Worm (Caenorhabditis elegans): ENCODE measurements around the gene F54H12.5.
"Not testable (repeated sequence)": the region's sequence is repeated elsewhere in the genome, so short reads cannot be mapped to it uniquely, and the experiment has no call there.

Gene F54H12.5

ce11 chrIII:7979659-7980058 is 7.7 kb upstream of the F54H12.5 start, which contains the start of gene clp-1:
Gene clp-1 (plus strand): TSS chrIII:7979959.
- no peak for TF ChIP-seq W03F9.2 (tag; optimal IDR thresholded peaks at IDR 0.05)
- no peak for TF ChIP-seq him-1 (tag; optimal IDR thresholded peaks at IDR 0.05)
- TF ChIP-seq dao-5 (tag; optimal IDR thresholded peaks at IDR 0.05), result no peak

DNA sequence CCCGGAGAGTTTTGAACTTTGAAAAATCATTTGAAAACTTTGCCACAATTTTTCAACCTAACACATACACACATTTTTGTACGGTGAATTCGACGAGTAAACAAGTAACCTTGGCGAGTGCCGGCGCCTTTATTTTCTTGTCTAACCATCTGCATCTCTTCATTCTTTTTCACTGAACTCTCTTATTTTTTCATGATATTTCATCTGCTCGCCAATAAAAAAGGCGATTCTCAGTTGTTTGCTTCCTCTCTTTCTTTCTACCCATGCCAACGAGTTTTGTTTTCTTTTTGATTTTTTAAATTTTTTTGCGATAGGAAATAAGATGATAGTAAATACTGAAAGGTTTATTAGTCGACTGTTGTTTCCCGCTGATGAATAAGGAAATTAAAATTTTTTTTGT is 6.8 kb upstream of the F54H12.5 start:
- no peak for TF ChIP-seq him-1 (tag; optimal IDR thresholded peaks at IDR 0.05)
- no peak for TF ChIP-seq W03F9.2 (tag; optimal IDR thresholded peaks at IDR 0.05)
- TF ChIP-seq dao-5 (tag; optimal IDR thresholded peaks at IDR 0.05), result no peak

- no peak for TF ChIP-seq W03F9.2 (tag; optimal IDR thresholded peaks at IDR 0.05)
- TF ChIP-seq dao-5 (tag; optimal IDR thresholded peaks at IDR 0.05), result no peak
- TF ChIP-seq him-1 (tag; optimal IDR thresholded peaks at IDR 0.05), result no peak
Observed at ce11 chrIII:7978289-7978688, 6.3 kb upstream of the F54H12.5 start.

- TF ChIP-seq him-1 (tag; optimal IDR thresholded peaks at IDR 0.05) (no peak), W03F9.2 (tag; optimal IDR thresholded peaks at IDR 0.05) (peak; percentile 16), dao-5 (tag; optimal IDR thresholded peaks at IDR 0.05) (no peak)
Observed at ce11 chrIII:7977777-7978176, 5.8 kb upstream of the F54H12.5 start, which contains the start of gene C06G4.4. Gene C06G4.4 (minus strand): TSS chrIII:7977812.

- no peak for TF ChIP-seq dao-5 (tag; optimal IDR thresholded peaks at IDR 0.05)
- TF ChIP-seq W03F9.2 (tag; optimal IDR thresholded peaks at IDR 0.05), result no peak
- TF ChIP-seq him-1 (tag; optimal IDR thresholded peaks at IDR 0.05), result no peak
Observed at ce11 chrIII:7977224-7977623, 5.3 kb upstream of the F54H12.5 start.

DNA sequence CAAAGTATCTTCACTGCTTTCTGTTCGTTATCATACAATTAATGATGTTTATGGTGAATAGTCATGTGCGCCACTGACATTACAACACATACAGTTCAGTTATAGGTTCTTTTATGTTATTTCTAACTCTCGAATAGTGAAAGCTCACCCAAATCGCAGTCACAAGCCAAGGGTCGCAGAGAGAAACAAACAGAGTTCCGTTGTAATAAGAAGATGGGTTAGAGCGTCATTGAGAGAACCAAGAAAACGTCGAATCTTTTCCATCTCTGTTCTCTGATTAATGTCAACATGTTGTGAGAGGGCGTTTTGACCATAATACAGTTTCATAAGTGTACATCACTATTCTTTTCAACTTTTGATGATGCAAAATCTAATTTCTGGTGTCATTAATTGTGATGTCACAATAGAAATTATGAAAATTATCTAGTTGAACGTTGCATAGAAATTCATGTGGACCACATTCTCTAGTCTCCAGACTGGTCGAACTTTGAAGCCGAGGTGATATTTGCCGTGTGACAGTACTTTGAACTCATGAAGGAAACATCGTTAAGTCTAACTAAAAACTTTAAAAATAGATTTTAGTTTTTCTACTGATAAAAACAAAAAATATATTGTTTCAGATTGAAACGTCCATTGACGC is 2.1 kb upstream of the F54H12.5 start:
- TF ChIP-seq W03F9.2 (tag; optimal IDR thresholded peaks at IDR 0.05) (no peak), him-1 (tag; optimal IDR thresholded peaks at IDR 0.05) (no peak)

ce11 chrIII:7973201-7973767 is 1.3 kb upstream of the F54H12.5 start, which contains the start of the genes eef-1B.1 and aco-2:
Gene eef-1B.1 (minus strand): TSS chrIII:7973386.
Gene aco-2 (plus strand): TSS chrIII:7973717.
- TF ChIP-seq W03F9.2 (tag; optimal IDR thresholded peaks at IDR 0.05), result peak; percentile 90
- TF ChIP-seq dao-5 (tag; optimal IDR thresholded peaks at IDR 0.05), result no peak
- peak; percentile 67 for TF ChIP-seq him-1 (tag; optimal IDR thresholded peaks at IDR 0.05)

DNA sequence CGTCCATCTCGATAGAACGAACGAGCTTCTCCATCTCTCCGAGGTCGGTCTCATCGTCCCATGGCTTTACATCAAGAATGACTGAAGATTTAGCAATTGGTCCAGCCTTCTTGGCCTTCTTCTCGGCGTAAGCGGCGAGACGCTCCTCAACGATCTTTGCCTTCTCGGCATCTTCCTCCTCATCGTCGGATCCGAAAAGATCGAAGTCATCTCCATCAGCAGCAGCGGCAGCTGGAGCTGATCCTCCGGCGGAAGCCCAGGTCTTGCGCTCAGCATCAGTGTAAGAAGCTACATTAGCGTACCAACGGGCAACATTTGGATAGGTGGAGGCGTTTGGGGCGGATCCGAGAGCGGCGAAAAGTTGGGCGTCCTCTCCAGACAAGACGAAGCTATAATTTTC is 726 bp upstream of the F54H12.5 start:
- TF ChIP-seq W03F9.2 (tag; optimal IDR thresholded peaks at IDR 0.05) (no peak), dao-5 (tag; optimal IDR thresholded peaks at IDR 0.05) (no peak), him-1 (tag; optimal IDR thresholded peaks at IDR 0.05) (no peak)

DNA sequence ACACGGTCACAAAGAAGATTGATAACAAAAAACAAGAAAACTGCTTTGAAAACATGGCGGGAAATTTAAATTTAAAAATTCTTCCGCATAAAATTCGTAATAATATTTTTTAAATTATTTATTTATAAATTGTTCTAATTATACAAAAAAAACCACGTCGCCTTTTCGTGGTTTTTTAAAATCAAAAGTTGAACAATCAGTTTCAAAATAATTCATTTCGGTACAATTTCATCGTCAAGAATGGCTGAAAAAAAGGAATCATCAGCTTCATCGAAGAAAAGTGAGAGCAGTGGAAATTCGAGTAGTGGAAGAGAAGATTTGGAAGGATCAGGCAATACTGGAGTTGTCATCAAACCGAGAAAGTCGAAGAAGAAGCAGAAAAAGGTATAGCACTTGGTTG is 2.8 kb downstream of the F54H12.5 start, which contains the start of the genes F54H12.8 and F54H12.7:
Gene F54H12.8, minus strand, starts transcription at position 101 of the 400 bp plus-strand sequence.
Gene F54H12.7, plus strand, starts transcription at position 229 of the 400 bp plus-strand sequence.
- TF ChIP-seq W03F9.2 (tag; optimal IDR thresholded peaks at IDR 0.05) (no peak), him-1 (tag; optimal IDR thresholded peaks at IDR 0.05) (no peak), dao-5 (tag; optimal IDR thresholded peaks at IDR 0.05) (no peak)

- not testable (repeated sequence) for TF ChIP-seq him-1, W03F9.2, dao-5 (tag; optimal IDR thresholded peaks at IDR 0.05)
Observed at ce11 chrIII:7964281-7964680, 7.7 kb downstream of the F54H12.5 start, which contains the start of gene F54H12.2. Gene F54H12.2 (plus strand): TSS chrIII:7964581.

- TF ChIP-seq him-1, dao-5, W03F9.2 (tag; optimal IDR thresholded peaks at IDR 0.05): not testable (repeated sequence)
Observed at ce11 chrIII:7962641-7963040, 9.3 kb downstream of the F54H12.5 start, which contains the start of gene F54H12.4. Gene F54H12.4 (minus strand): TSS chrIII:7962741.

DNA sequence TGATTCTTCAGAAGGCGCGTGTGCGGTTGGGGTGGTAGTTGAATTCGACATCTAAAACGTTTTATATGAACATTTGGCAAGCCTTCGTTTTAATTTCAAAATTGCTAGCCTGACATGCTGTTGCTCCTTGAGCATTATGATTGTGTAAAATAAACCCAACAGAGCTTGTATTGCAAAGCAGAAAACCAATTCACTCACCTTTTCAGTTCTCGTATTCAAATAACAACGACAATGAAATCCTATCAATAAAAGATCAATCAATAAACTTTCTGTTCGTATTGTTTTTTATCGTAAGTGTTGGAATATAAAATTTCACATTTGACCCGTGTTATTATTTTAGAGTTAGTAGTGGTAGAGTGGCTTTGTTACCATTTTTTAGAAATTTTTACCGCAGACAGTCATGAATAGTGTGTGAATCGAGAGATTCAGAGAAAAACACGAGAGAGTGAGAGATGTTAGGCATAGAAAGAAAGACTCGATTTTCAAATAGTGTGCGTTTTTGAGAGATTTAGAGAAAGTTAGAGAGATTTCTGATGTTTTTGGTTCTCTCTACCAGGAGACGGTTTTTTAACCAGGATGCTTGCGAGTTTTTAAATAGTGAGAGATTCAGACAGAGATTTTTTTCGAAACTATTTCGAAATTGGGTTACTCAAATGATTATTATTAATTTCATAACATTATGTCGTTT is 12.9 kb downstream of the F54H12.5 start, which contains the start of gene F54H12.10:
Gene F54H12.10, minus strand, starts transcription at position 51 of the 688 bp plus-strand sequence.
- not testable (repeated sequence) for TF ChIP-seq W03F9.2, dao-5, him-1 (tag; optimal IDR thresholded peaks at IDR 0.05)

DNA sequence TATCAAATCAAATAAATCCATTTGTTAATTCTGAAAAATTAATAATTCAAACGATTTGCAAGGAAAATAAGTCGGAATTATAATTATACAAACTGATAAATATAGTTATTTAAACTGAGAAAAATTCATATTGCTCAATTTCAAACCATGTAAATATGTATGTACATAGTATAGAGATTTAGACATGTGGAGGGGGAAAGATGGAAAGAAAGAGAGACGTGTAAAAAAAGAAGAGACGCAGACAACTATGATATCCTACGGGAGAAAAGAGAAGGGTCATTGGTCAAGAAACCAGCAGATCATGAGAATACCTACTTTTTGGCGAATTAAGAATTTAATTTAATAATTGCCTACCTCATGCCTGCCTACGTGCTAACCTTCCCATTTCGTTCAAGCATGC is 13.9 kb downstream of the F54H12.5 start, which contains the start of gene C29E4.11:
Gene C29E4.11, minus strand, starts transcription at position 30 of the 400 bp plus-strand sequence.
- no peak for TF ChIP-seq him-1 (tag; optimal IDR thresholded peaks at IDR 0.05)
- TF ChIP-seq dao-5 (tag; optimal IDR thresholded peaks at IDR 0.05), result no peak
- TF ChIP-seq W03F9.2 (tag; optimal IDR thresholded peaks at IDR 0.05), result no peak
